Fruit fly (Drosophila melanogaster) whole organism, prepupa: ENCODE results near the gene RpS28a.

Experiments used
- CG10631 ChIP-seq: fragments of 200-800 bp; sonication (Bioruptor generic); optimal IDR thresholded peaks from 2 replicates; lab custom pipeline; 2016; ENCODE audit warnings: missing biosample characterization, missing genetic modification characterization
- CG1621 ChIP-seq: fragments of 200-800 bp; sonication (Bioruptor generic); optimal IDR thresholded peaks from 3 replicates; lab custom pipeline; 2018; ENCODE audit warnings: missing biosample characterization, mild to moderate bottlenecking, missing genetic modification characterization
- CG6808 ChIP-seq: fragments of 200-800 bp; sonication (Bioruptor generic); optimal IDR thresholded peaks from 3 replicates; lab custom pipeline; 2017; ENCODE audit warnings: missing biosample characterization, missing genetic modification characterization, mild to moderate bottlenecking, moderate library complexity, missing genetic modification reagents
- CG8319 ChIP-seq: fragments of 200-800 bp; sonication (Bioruptor generic); optimal IDR thresholded peaks from 3 replicates; lab custom pipeline; 2016; ENCODE audit warnings: missing biosample characterization, missing genetic modification characterization
- CG8632 ChIP-seq: fragments of 200-800 bp; sonication (Bioruptor generic); optimal IDR thresholded peaks from 3 replicates; lab custom pipeline; 2016; ENCODE audit warnings: missing biosample characterization, missing genetic modification characterization
- Hr39 ChIP-seq: fragments of 200-800 bp; sonication (Bioruptor generic); optimal IDR thresholded peaks from 2 replicates; lab custom pipeline; 2016; ENCODE audit warnings: missing biosample characterization, missing genetic modification characterization
- Lpt ChIP-seq: fragments of 200-800 bp; sonication (Bioruptor generic); optimal IDR thresholded peaks from 3 replicates; lab custom pipeline; 2016; ENCODE audit warnings: missing biosample characterization, missing genetic modification characterization
- OdsH ChIP-seq: fragments of 200-800 bp; sonication (Bioruptor generic); optimal IDR thresholded peaks from 3 replicates; lab custom pipeline; 2016; ENCODE audit warnings: missing biosample characterization, missing genetic modification characterization
- svp ChIP-seq: fragments of 200-800 bp; sonication (Bioruptor generic); peaks from one replicate; lab custom pipeline; 2016; ENCODE audit warnings: missing biosample characterization, missing genetic modification characterization
- vri ChIP-seq: fragments of 200-800 bp; sonication (Bioruptor generic); optimal IDR thresholded peaks from 3 replicates; lab custom pipeline; 2016; ENCODE audit warnings: missing biosample characterization, mild to moderate bottlenecking, missing genetic modification characterization

dm6 chr3R:30070198-30070597 lies 47.8 kb upstream of the RpS28a start:
- TF ChIP-seq Hr39 = no peak
- no peak for TF ChIP-seq svp (GFP tag; lab: Kevin White, UChicago)
- no peak for TF ChIP-seq CG1621 (tag; lab: Kevin White, UChicago)
- TF ChIP-seq CG8632 = no peak
- no peak for TF ChIP-seq vri (GFP tag; lab: Kevin White, UChicago)
- no peak for TF ChIP-seq CG6808 (GFP tag; lab: Kevin White, UChicago)
- TF ChIP-seq CG10631 (GFP tag; lab: Kevin White, UChicago) = no peak
- no peak for TF ChIP-seq CG8319 (GFP tag; lab: Kevin White, UChicago)
- TF ChIP-seq Lpt (GFP tag; lab: Kevin White, UChicago) = no peak
- TF ChIP-seq OdsH = no peak
